Fruit fly (Drosophila melanogaster): ENCODE results near the gene dsx.

DNA sequence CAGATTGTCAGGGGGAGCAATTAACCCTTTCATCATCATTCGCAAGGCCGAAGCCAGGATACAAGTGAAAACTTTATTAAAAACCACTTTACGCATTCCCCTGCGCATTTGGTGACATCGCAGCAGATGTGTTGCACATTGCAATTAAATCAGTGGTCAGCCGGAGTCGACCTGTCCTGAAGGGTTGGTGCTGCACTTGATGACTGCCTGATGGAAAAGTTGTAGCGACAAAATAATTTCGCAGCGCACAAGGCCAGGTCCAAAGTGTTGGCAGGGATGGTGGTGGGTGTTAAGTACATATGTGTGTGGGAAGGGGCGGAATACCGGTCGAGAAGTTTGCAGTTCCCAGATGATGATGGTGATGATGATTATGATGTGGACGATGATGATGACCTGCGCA lies 5.0 kb upstream of the dsx start:
- TF ChIP-seq CG7101 (tag; optimal IDR thresholded peaks at IDR 0.05) (no peak), Crg-1 (GFP tag; optimal IDR thresholded peaks at IDR 0.05) (no peak), kay (GFP tag; ENCODE audit: borderline replicate concordance) (no peak), ovo (GFP tag; optimal IDR thresholded peaks at IDR 0.05) (no peak), CG1620 (GFP tag; optimal IDR thresholded peaks at IDR 0.05) (no peak), Hr96 (GFP tag; optimal IDR thresholded peaks at IDR 0.05) (no peak), cnc (optimal IDR thresholded peaks at IDR 0.05) (no peak), Clk (GFP tag; optimal IDR thresholded peaks at IDR 0.05) (no peak), CG5204 (GFP tag; optimal IDR thresholded peaks at IDR 0.05) (no peak), CG33017 (tag; optimal IDR thresholded peaks at IDR 0.05) (no peak), cic (GFP tag; optimal IDR thresholded peaks at IDR 0.05) (no peak), pad (GFP tag; optimal IDR thresholded peaks at IDR 0.05) (no peak), CG11617 (GFP tag; optimal IDR thresholded peaks at IDR 0.05) (no peak), Mnt (GFP tag; optimal IDR thresholded peaks at IDR 0.05) (no peak)
